Worm (Caenorhabditis elegans) whole organism, L4 larva: ENCODE results near the gene F59A2.5.

Experiments
- D1046.2 ChIP-seq: fragments of 200-800 bp; sonication (Bioruptor generic); IDR thresholded peaks from 2 replicates; pipeline ENCODE4 v1.3.6; 2022; ENCODE audit warnings: missing genetic modification characterization, missing compliant biosample characterization
- F10B5.3 ChIP-seq: sonication (generic microtip); optimal IDR thresholded peaks from 2 replicates; lab custom pipeline; 2016; ENCODE audit warnings: mild to moderate bottlenecking, missing genetic modification characterization, missing compliant biosample characterization
- F37D6.2 ChIP-seq: sonication (generic microtip); optimal IDR thresholded peaks from 2 replicates; lab custom pipeline; 2016; ENCODE audit warnings: mild to moderate bottlenecking, missing genetic modification characterization, missing compliant biosample characterization
- F44E2.7 ChIP-seq: fragments of 200-800 bp; sonication (Bioruptor generic); IDR thresholded peaks from 2 replicates; pipeline ENCODE4 v2.1.2; 2022; ENCODE audit warnings: missing genetic modification characterization, missing compliant biosample characterization
- R02D3.7 ChIP-seq: fragments of 150-350 bp; sonication (generic microtip); optimal IDR thresholded peaks from 3 replicates; lab custom pipeline; 2014; ENCODE audit warnings: missing biosample characterization, missing genetic modification characterization
- T20F7.1 ChIP-seq: fragments of 200-800 bp; sonication (Bioruptor generic); optimal IDR thresholded peaks from 2 replicates; lab custom pipeline; 2018; ENCODE audit warnings: mild to moderate bottlenecking, missing genetic modification characterization, missing compliant biosample characterization
- aha-1 ChIP-seq: fragments of 150-350 bp; peaks from one replicate; lab custom pipeline; 2014; ENCODE audit warnings: missing biosample characterization, missing genetic modification characterization
- ama-1 ChIP-seq: fragments of 150-350 bp; optimal IDR thresholded peaks from 2 replicates; lab custom pipeline; 2014; ENCODE audit warnings: inconsistent platforms, mixed read lengths
- arid-1 ChIP-seq: fragments of 200-800 bp; sonication (Bioruptor generic); conservative IDR thresholded peaks from 2 replicates; pipeline ENCODE4 v1.3.6; 2022; ENCODE audit warnings: missing genetic modification reagents, missing genetic modification characterization, missing compliant biosample characterization
- attf-4 ChIP-seq: sonication (generic microtip); optimal IDR thresholded peaks from 3 replicates; lab custom pipeline; 2017; ENCODE audit warnings: missing biosample characterization, missing genetic modification characterization
- ceh-28 ChIP-seq: fragments of 150-350 bp; optimal IDR thresholded peaks from 2 replicates; lab custom pipeline; 2014; ENCODE audit warnings: missing biosample characterization, missing genetic modification reagents, missing genetic modification characterization
- ceh-82 ChIP-seq: sonication (generic microtip); optimal IDR thresholded peaks from 2 replicates; lab custom pipeline; 2017; ENCODE audit warnings: missing biosample characterization, missing genetic modification characterization
- ces-1 ChIP-seq: fragments of 150-350 bp; sonication (generic microtip); optimal IDR thresholded peaks from 4 replicates; lab custom pipeline; 2014; ENCODE audit warnings: missing biosample characterization, missing genetic modification reagents, missing genetic modification characterization
- ctbp-1 ChIP-seq: fragments of 200-800 bp; sonication (Bioruptor generic); IDR thresholded peaks from 2 replicates; pipeline ENCODE4 v1.3.6; 2022; ENCODE audit warnings: missing genetic modification reagents, missing genetic modification characterization, missing compliant biosample characterization
- dmd-8 ChIP-seq: fragments of 200-800 bp; sonication (Bioruptor generic); IDR thresholded peaks from 2 replicates; pipeline ENCODE4 v1.3.6; 2022; ENCODE audit warnings: missing genetic modification characterization, missing compliant biosample characterization
- dmd-9 ChIP-seq: fragments of 200-800 bp; sonication (Bioruptor generic); IDR thresholded peaks from 2 replicates; pipeline ENCODE4 v1.3.6; 2022; ENCODE audit warnings: missing genetic modification reagents, missing genetic modification characterization, missing compliant biosample characterization
- dpl-1 ChIP-seq: fragments of 150-350 bp; optimal IDR thresholded peaks from 2 replicates; lab custom pipeline; 2014; ENCODE audit warnings: missing biosample characterization, missing genetic modification reagents, missing genetic modification characterization
- duxl-1 ChIP-seq: sonication (generic microtip); optimal IDR thresholded peaks from 2 replicates; lab custom pipeline; 2016; ENCODE audit warnings: mild to moderate bottlenecking, missing genetic modification characterization, moderate library complexity, missing compliant biosample characterization; ENCODE audit not compliant: poor library complexity
- dve-1 ChIP-seq: sonication (generic microtip); optimal IDR thresholded peaks from 2 replicates; lab custom pipeline; 2017; ENCODE audit warnings: antibody characterized with exemption, mild to moderate bottlenecking, missing genetic modification characterization, missing compliant biosample characterization; ENCODE audit not compliant: insufficient read depth
- fkh-10 ChIP-seq: fragments of 150-350 bp; optimal IDR thresholded peaks from 2 replicates; lab custom pipeline; 2014; ENCODE audit warnings: missing biosample characterization, missing genetic modification reagents, missing genetic modification characterization
- hmg-1.1 ChIP-seq: fragments of 200-800 bp; sonication (Bioruptor generic); IDR thresholded peaks from 2 replicates; pipeline ENCODE4 v1.3.6; 2022; ENCODE audit warnings: missing genetic modification reagents, missing genetic modification characterization, missing compliant biosample characterization
- lim-7 ChIP-seq: fragments of 200-800 bp; sonication (Bioruptor generic); IDR thresholded peaks from 2 replicates; pipeline ENCODE4 v1.3.6; 2022; ENCODE audit warnings: missing genetic modification characterization, missing compliant biosample characterization
- lin-29 ChIP-seq: fragments of 200-800 bp; sonication (Bioruptor generic); IDR thresholded peaks from 2 replicates; pipeline ENCODE4 v1.3.6; 2022; ENCODE audit warnings: missing genetic modification reagents, missing genetic modification characterization, missing compliant biosample characterization
- lin-38 ChIP-seq: fragments of 200-800 bp; sonication (Bioruptor generic); IDR thresholded peaks from 2 replicates; pipeline ENCODE4 v1.3.6; 2022; ENCODE audit warnings: missing genetic modification reagents, missing genetic modification characterization, missing compliant biosample characterization
- lir-3 ChIP-seq: sonication (generic microtip); optimal IDR thresholded peaks from 2 replicates; lab custom pipeline; 2016; ENCODE audit warnings: mild to moderate bottlenecking, missing genetic modification characterization, missing compliant biosample characterization
- lsy-2 ChIP-seq, 2 experiments: fragments of 150-350 bp in 1 of 2; sonication (generic microtip) in 1 of 2; optimal IDR thresholded peaks; 2 replicates each; lab custom pipeline; 2014 to 2017; ENCODE audit warnings: missing biosample characterization in 2 of 2, missing genetic modification characterization in 2 of 2
- madf-5 ChIP-seq, 2 experiments: fragments of 200-800 bp; sonication (Bioruptor generic); IDR thresholded peaks; 2 replicates each; pipeline ENCODE4 v1.3.6; 2022; ENCODE audit warnings: missing compliant biosample characterization in 2 of 2, missing genetic modification characterization in 2 of 2
- mes-2 ChIP-seq: sonication (generic microtip); optimal IDR thresholded peaks from 2 replicates; lab custom pipeline; 2016; ENCODE audit warnings: missing genotype, mild to moderate bottlenecking, missing genetic modification characterization, missing compliant biosample characterization; ENCODE audit not compliant: poor library complexity, severe bottlenecking
- nhr-102 ChIP-seq: sonication (generic microtip); optimal IDR thresholded peaks from 2 replicates; lab custom pipeline; 2016; ENCODE audit warnings: mild to moderate bottlenecking, missing genetic modification characterization, moderate library complexity, missing compliant biosample characterization
- nhr-25 ChIP-seq: sonication (generic microtip); optimal IDR thresholded peaks from 2 replicates; lab custom pipeline; 2017; ENCODE audit warnings: missing genetic modification characterization, mild to moderate bottlenecking, missing compliant biosample characterization, antibody characterized with exemption, moderate library complexity, borderline replicate concordance; ENCODE audit not compliant: insufficient read depth
- nhr-41 ChIP-seq: fragments of 200-800 bp; sonication (Bioruptor generic); IDR thresholded peaks from 2 replicates; pipeline ENCODE4 v1.3.6; 2022; ENCODE audit warnings: missing genetic modification reagents, missing genetic modification characterization, missing compliant biosample characterization
- nhr-42 ChIP-seq: fragments of 200-800 bp; sonication (Bioruptor generic); IDR thresholded peaks from 2 replicates; pipeline ENCODE4 v1.3.6; 2022; ENCODE audit warnings: missing genetic modification characterization, missing compliant biosample characterization
- nhr-6 ChIP-seq: fragments of 150-350 bp; optimal IDR thresholded peaks from 2 replicates; lab custom pipeline; 2014; ENCODE audit warnings: missing biosample characterization, missing genetic modification characterization
- pha-4 ChIP-seq, 2 experiments: fragments of 150-350 bp in 1 of 2; fragments of 200-800 bp in 1 of 2; sonication (Bioruptor generic) in 1 of 2; IDR thresholded peaks in 1 of 2; optimal IDR thresholded peaks in 1 of 2; 2 replicates each; pipeline versions ENCODE4 v1.3.6 to Lab custom; 2014 to 2022; ENCODE audit warnings: missing genetic modification characterization in 2 of 2, missing genetic modification reagents in 2 of 2, missing biosample characterization in 1 of 2, missing compliant biosample characterization in 1 of 2
- php-3 ChIP-seq: fragments of 200-800 bp; sonication (Bioruptor generic); IDR thresholded peaks from 2 replicates; pipeline ENCODE4 v1.3.6; 2022; ENCODE audit warnings: missing genetic modification reagents, missing genetic modification characterization, missing compliant biosample characterization
- rbr-2 ChIP-seq: sonication (generic microtip); optimal IDR thresholded peaks from 2 replicates; lab custom pipeline; 2016; ENCODE audit warnings: missing genotype, missing genetic modification characterization, missing compliant biosample characterization
- sdz-12 ChIP-seq: fragments of 200-800 bp; sonication (Bioruptor generic); optimal IDR thresholded peaks from 2 replicates; lab custom pipeline; 2018; ENCODE audit warnings: mild to moderate bottlenecking, missing genetic modification characterization, missing compliant biosample characterization
- skn-1 ChIP-seq: fragments of 150-350 bp; optimal IDR thresholded peaks from 2 replicates; lab custom pipeline; 2014; ENCODE audit warnings: missing biosample characterization, missing genetic modification characterization
- snpc-1.2 ChIP-seq: fragments of 200-800 bp; sonication (Bioruptor generic); IDR thresholded peaks from 2 replicates; pipeline ENCODE4 v1.3.6; 2022; ENCODE audit warnings: missing genetic modification reagents, missing genetic modification characterization, missing compliant biosample characterization
- tra-1 ChIP-seq: fragments of 200-800 bp; sonication (Bioruptor generic); IDR thresholded peaks from 2 replicates; pipeline ENCODE4 v1.3.6; 2022; ENCODE audit warnings: missing genetic modification reagents, missing genetic modification characterization, missing compliant biosample characterization
- unc-130 ChIP-seq: sonication (generic microtip); optimal IDR thresholded peaks from 2 replicates; lab custom pipeline; 2016; ENCODE audit warnings: missing genetic modification reagents, missing genetic modification characterization, missing compliant biosample characterization
- unc-62 ChIP-seq, 3 experiments: fragments of 150-350 bp in 1 of 3; sonication (generic microtip); optimal IDR thresholded peaks in 2 of 3; peaks in 1 of 3; 1 replicate in 1 of 3; 2 replicates in 2 of 3; lab custom pipeline; 2014 to 2017; ENCODE audit warnings: missing biosample characterization in 3 of 3, missing genetic modification characterization in 3 of 3, missing genetic modification reagents in 3 of 3, missing genotype in 1 of 3
- vab-7 ChIP-seq: fragments of 200-800 bp; sonication (Bioruptor generic); IDR thresholded peaks from 2 replicates; pipeline ENCODE4 v1.3.6; 2022; ENCODE audit warnings: missing genetic modification reagents, missing genetic modification characterization, missing compliant biosample characterization
- zip-2 ChIP-seq: fragments of 150-350 bp; optimal IDR thresholded peaks from 2 replicates; lab custom pipeline; 2014; ENCODE audit warnings: missing biosample characterization, missing genetic modification characterization

The F59A2.5 gene

ce11 chrIII:3423924-3424323 lies 19.3 kb downstream of the F59A2.5 start:
- no peak for TF ChIP-seq lim-7 (GFP tag; lab: Robert Waterston, UW)
- TF ChIP-seq mes-2 (tag; lab: Kevin White, UChicago), result peak; percentile 42

- TF ChIP-seq ces-1 (GFP tag; lab: Kevin White, UChicago) (no peak), dve-1 (tag; lab: Kevin White, UChicago) (no peak), lsy-2 (tag; optimal IDR thresholded peaks at IDR 0.05; lab: Kevin White, UChicago) (no peak), dpl-1 (GFP tag; lab: Kevin White, UChicago) (no peak), lin-38 (GFP tag; lab: Robert Waterston, UW) (no peak), nhr-6 (tag; lab: Kevin White, UChicago) (no peak)
These were observed 20.8 kb downstream of the F59A2.5 start, which contains the start of gene metl-18 for ce11 chrIII:3425438-3425837. metl-18 (plus strand) TSS chrIII:3425738.

DNA sequence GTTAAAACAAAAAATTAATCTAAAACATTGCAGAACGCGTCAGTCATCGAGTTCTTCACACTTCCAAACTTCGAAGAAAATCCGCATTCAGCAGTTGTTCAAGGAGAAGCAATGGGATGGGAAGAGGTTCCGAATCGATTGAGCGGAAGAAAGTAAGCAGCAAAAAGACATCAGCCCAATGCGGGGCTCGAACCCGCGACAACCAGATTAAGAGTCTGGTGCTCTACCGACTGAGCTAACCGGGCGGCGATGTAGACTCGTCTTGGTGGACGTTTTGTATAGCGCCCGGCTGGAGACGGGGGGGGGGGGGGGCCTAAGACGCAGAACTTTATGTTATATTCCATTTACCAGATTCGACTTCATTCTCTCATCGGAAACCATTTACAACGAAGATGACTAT lies 22.1 kb downstream of the F59A2.5 start:
- no peak for TF ChIP-seq dve-1 (tag; lab: Kevin White, UChicago)
- TF ChIP-seq nhr-42 (GFP tag; lab: Robert Waterston, UW), result no peak
- no peak for TF ChIP-seq nhr-102 (tag; lab: Kevin White, UChicago)
- peak; percentile 37 for TF ChIP-seq duxl-1 (tag; lab: Kevin White, UChicago)
- no peak for TF ChIP-seq lsy-2 (tag; optimal IDR thresholded peaks at IDR 0.05; lab: Kevin White, UChicago)
- no peak for TF ChIP-seq ama-1
- TF ChIP-seq arid-1 (GFP tag; lab: Robert Waterston, UW), result peak; percentile 83
- no peak for TF ChIP-seq snpc-1.2 (GFP tag; lab: Robert Waterston, UW)
- TF ChIP-seq unc-62 (GFP tag; optimal IDR thresholded peaks at IDR 0.05 in 1 of 2; lab: Kevin White, UChicago), result no peak
- no peak for TF ChIP-seq unc-62 (tag; optimal IDR thresholded peaks at IDR 0.05; lab: Kevin White, UChicago)
- no peak for TF ChIP-seq F10B5.3 (tag; lab: Kevin White, UChicago)
- TF ChIP-seq ces-1 (GFP tag; lab: Kevin White, UChicago), result no peak
- no peak for TF ChIP-seq skn-1 (tag; lab: Kevin White, UChicago)
- TF ChIP-seq nhr-41, result no peak
- 0 out of 2 replicates have a peak, but pooled peaks have one; percentile 19 for TF ChIP-seq tra-1 (GFP tag; lab: Robert Waterston, UW)
- no peak for TF ChIP-seq R02D3.7 (tag; lab: Kevin White, UChicago)
- TF ChIP-seq aha-1, result no peak
- TF ChIP-seq nhr-25 (tag; lab: Kevin White, UChicago), result no peak
- TF ChIP-seq lir-3 (tag; lab: Kevin White, UChicago), result no peak
- no peak for TF ChIP-seq T20F7.1
- TF ChIP-seq attf-4 (tag; lab: Kevin White, UChicago), result no peak
- peak; percentile 66 for TF ChIP-seq lin-38 (GFP tag; lab: Robert Waterston, UW)
- TF ChIP-seq zip-2 (tag; lab: Kevin White, UChicago), result no peak
- no peak for TF ChIP-seq unc-130 (GFP tag; lab: Kevin White, UChicago)
- TF ChIP-seq vab-7, result peak; percentile 51; the same call in 1 of the 2 replicates
- no peak for TF ChIP-seq dmd-9
- TF ChIP-seq dmd-8 (GFP tag; lab: Robert Waterston, UW), result peak; percentile 63; the same call in 1 of the 2 replicates
- peak; percentile 50; the same call in 1 of the 2 replicates for TF ChIP-seq pha-4 (GFP tag; IDR thresholded peaks at IDR 0.05; lab: Robert Waterston, UW)
- no peak for TF ChIP-seq pha-4 (tag; optimal IDR thresholded peaks at IDR 0.05; lab: Kevin White, UChicago)
- 0 out of 2 replicates have a peak, but pooled peaks have one; percentile 14 for TF ChIP-seq php-3 (GFP tag; lab: Robert Waterston, UW)
- no peak for TF ChIP-seq lin-29 (GFP tag; lab: Robert Waterston, UW)
- TF ChIP-seq sdz-12 (GFP tag; lab: Kevin White, UChicago), result no peak
- TF ChIP-seq ceh-82 (tag; lab: Kevin White, UChicago), result no peak
- 0 out of 4 replicates have a peak, but pooled peaks of 1 of the 2 experiments have one; percentile 49 for TF ChIP-seq madf-5 (GFP tag; IDR thresholded peaks at IDR 0.05; lab: Robert Waterston, UW)
- TF ChIP-seq hmg-1.1, result peak; percentile 49; the same call in 1 of the 2 replicates
- TF ChIP-seq D1046.2 (GFP tag; lab: Robert Waterston, UW), result no peak
- TF ChIP-seq fkh-10 (GFP tag; lab: Kevin White, UChicago), result no peak
- TF ChIP-seq F37D6.2 (tag; lab: Kevin White, UChicago), result no peak
- TF ChIP-seq ceh-28 (tag; lab: Kevin White, UChicago), result no peak
- TF ChIP-seq F44E2.7 (GFP tag; lab: Robert Waterston, UW), result no peak
- TF ChIP-seq ctbp-1 (GFP tag; lab: Robert Waterston, UW), result 0 out of 2 replicates have a peak, but pooled peaks have one; percentile 43
- TF ChIP-seq rbr-2 (tag; lab: Kevin White, UChicago), result no peak
- TF ChIP-seq lim-7 (GFP tag; lab: Robert Waterston, UW), result peak; percentile 79
